Worm (Caenorhabditis elegans) whole organism, L1 larva: Measurements from ENCODE around the gene T07F10.3.

Experiments
- fkh-10 ChIP-seq: sonication (generic microtip); optimal IDR thresholded peaks from 2 replicates; lab custom pipeline; 2017; ENCODE audit warnings: missing biosample characterization, missing genetic modification reagents, missing genetic modification characterization
- fkh-8 ChIP-seq: sonication (generic microtip); optimal IDR thresholded peaks from 2 replicates; lab custom pipeline; 2016; ENCODE audit warnings: mild to moderate bottlenecking, missing genetic modification characterization, missing compliant biosample characterization
- jun-1 ChIP-seq: fragments of 150-350 bp; optimal IDR thresholded peaks from 2 replicates; lab custom pipeline; 2014; ENCODE audit warnings: missing biosample characterization, missing genetic modification reagents, missing genetic modification characterization
- lin-13 ChIP-seq: fragments of 150-350 bp; optimal IDR thresholded peaks from 2 replicates; lab custom pipeline; 2014; ENCODE audit warnings: missing biosample characterization, missing genetic modification reagents, missing genetic modification characterization
- lin-39 ChIP-seq: fragments of 150-350 bp; optimal IDR thresholded peaks from 2 replicates; lab custom pipeline; 2014; ENCODE audit warnings: missing biosample characterization, missing genetic modification reagents, missing genetic modification characterization
- nhr-12 ChIP-seq: sonication (generic microtip); optimal IDR thresholded peaks from 2 replicates; lab custom pipeline; 2017; ENCODE audit warnings: missing biosample characterization, missing genetic modification characterization
- nhr-237 ChIP-seq: fragments of 150-350 bp; optimal IDR thresholded peaks from 2 replicates; lab custom pipeline; 2014; ENCODE audit warnings: missing biosample characterization, missing genetic modification characterization
- nhr-28 ChIP-seq: fragments of 150-350 bp; optimal IDR thresholded peaks from 2 replicates; lab custom pipeline; 2014; ENCODE audit warnings: missing biosample characterization, missing genetic modification characterization
- nhr-47 ChIP-seq: sonication (generic microtip); optimal IDR thresholded peaks from 2 replicates; lab custom pipeline; 2016; ENCODE audit warnings: mild to moderate bottlenecking, missing genetic modification characterization, moderate library complexity, missing compliant biosample characterization
- nhr-71 ChIP-seq: sonication (generic microtip); optimal IDR thresholded peaks from 2 replicates; lab custom pipeline; 2016; ENCODE audit warnings: mild to moderate bottlenecking, missing genetic modification characterization, moderate library complexity, missing compliant biosample characterization
- skn-1 ChIP-seq: fragments of 150-350 bp; optimal IDR thresholded peaks from 2 replicates; lab custom pipeline; 2014; ENCODE audit warnings: missing biosample characterization, missing genetic modification characterization
- snpc-4 ChIP-seq: fragments of 150-350 bp; optimal IDR thresholded peaks from 2 replicates; lab custom pipeline; 2014; ENCODE audit warnings: missing biosample characterization, missing genetic modification characterization
- sox-4 ChIP-seq: sonication (generic microtip); optimal IDR thresholded peaks from 2 replicates; lab custom pipeline; 2016; ENCODE audit warnings: missing genetic modification characterization, missing compliant biosample characterization
- zip-4 ChIP-seq: fragments of 200-800 bp; sonication (Bioruptor generic); optimal IDR thresholded peaks from 2 replicates; lab custom pipeline; 2018; ENCODE audit warnings: mild to moderate bottlenecking, missing genetic modification characterization, moderate library complexity, missing compliant biosample characterization

DNA sequence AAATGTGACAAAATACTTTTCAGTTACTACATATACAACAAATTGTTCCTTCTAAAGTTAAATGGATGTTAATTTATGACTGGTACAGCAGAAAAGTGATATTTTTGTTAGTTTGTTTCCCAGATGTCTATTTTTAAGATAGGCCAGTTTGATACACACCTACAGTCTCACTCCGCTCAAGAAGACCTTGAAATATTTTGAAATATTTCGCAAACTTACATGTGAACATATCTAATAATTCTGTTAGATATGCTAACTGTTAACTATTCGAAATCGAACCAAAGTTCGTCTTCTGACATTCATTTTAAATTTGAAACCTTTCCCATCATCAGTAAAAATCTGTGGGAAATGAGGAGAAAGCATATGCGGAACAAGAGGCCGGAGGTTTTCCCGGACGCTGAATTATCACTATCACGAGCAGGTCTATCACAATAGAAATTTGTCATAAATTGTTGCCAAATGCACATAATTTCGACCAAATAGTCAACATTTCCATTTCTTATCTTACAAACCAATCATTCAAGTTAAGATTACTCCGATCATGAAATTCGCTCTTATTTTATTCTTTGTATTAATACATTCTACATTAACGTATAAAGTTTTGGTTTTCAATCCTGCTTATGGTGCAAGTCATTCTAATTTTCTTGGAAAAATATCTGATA is 49.9 kb downstream of the T07F10.3 start, which contains the start of the genes ZC443.4 and ugt-18:
- TF ChIP-seq sox-4 (tag; lab: Kevin White, UChicago) (no peak), lin-13 (GFP tag; lab: Kevin White, UChicago) (no peak), nhr-237 (tag; lab: Kevin White, UChicago) (no peak), fkh-10 (GFP tag; lab: Kevin White, UChicago) (no peak), nhr-12 (tag; lab: Kevin White, UChicago) (no peak), nhr-28 (tag; lab: Kevin White, UChicago) (no peak), fkh-8 (tag; lab: Kevin White, UChicago) (no peak), jun-1 (tag; lab: Kevin White, UChicago) (no peak), lin-39 (tag; lab: Kevin White, UChicago) (no peak), snpc-4 (tag; lab: Kevin White, UChicago) (no peak), zip-4 (no peak), skn-1 (no peak), nhr-47 (no peak), nhr-71 (tag; lab: Kevin White, UChicago) (no peak)
